Worm (Caenorhabditis elegans): ENCODE measurements around the gene cTel55X.1.

The cTel55X.1 gene

ce11 chrX:17685959-17686358 is 28.8 kb upstream of the cTel55X.1 start:
- TF ChIP-seq unc-39 (tag; optimal IDR thresholded peaks at IDR 0.05) (no peak), blmp-1 (tag; optimal IDR thresholded peaks at IDR 0.05) (peak; percentile 16)

DNA sequence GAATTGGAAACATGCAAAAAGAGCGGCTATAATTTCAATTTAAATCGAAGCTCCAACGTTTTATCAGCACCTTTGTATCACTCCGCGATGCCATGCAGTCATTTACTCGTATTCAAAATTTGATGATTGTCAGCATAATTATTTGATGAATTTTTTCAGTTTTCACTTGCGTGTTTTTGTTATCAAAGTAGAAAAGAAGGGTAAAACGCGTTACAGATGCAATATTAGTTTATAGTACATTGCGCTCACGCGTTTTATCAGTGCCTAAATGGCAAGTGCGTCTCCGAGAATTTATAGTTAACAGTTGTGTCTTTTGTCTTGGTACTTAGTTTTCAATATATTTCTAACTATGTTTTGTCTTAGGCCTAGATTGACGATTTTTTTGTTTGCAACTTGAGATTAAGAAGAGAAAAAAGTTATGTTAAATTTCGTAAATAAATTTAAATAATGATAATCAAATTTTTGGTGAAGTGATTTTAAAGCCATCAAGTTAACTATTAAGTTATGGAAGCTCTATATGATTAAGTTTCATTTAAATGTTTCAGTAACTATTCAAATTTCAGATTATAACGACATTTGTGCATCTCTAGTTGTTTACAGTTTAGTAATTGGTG is 20.0 kb upstream of the cTel55X.1 start, which contains the start of gene cgt-2:
Gene cgt-2 (plus strand): TSS at position 564 of the 614 bp plus-strand sequence.
- TF ChIP-seq sptf-1 (tag; optimal IDR thresholded peaks at IDR 0.05) (no peak), bed-3 (GFP tag; optimal IDR thresholded peaks at IDR 0.05) (no peak), nhr-28 (tag; optimal IDR thresholded peaks at IDR 0.05) (no peak), nhr-12 (tag; optimal IDR thresholded peaks at IDR 0.05) (no peak), elt-3 (tag; optimal IDR thresholded peaks at IDR 0.05) (no peak), unc-120 (tag; optimal IDR thresholded peaks at IDR 0.05; ENCODE audit: poor library complexity, severe bottlenecking) (no peak), ztf-11 (tag; optimal IDR thresholded peaks at IDR 0.05) (no peak), sem-2 (GFP tag; optimal IDR thresholded peaks at IDR 0.05) (no peak), nhr-2 (tag; optimal IDR thresholded peaks at IDR 0.05) (no peak), ces-1 (GFP tag; optimal IDR thresholded peaks at IDR 0.05) (no peak)

DNA sequence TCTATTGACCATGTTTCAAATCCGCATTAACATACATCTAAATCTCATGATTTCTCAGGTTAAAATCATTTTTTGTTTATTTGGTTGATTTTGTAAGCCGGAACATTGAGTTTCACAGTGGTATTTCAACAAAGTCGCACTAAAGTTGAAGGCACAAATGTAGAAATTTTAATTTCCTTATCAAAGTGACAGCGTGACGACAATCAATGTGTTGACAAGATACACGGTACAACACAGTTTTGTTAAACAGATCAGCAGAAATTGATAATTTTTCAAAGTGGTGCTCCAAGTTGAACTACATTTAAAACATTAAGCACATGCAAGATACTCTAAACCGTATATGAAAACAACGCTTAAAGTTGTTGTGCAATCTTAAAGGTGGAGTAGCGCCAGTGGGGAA is 12.2 kb upstream of the cTel55X.1 start:
- TF ChIP-seq nhr-2 (tag; optimal IDR thresholded peaks at IDR 0.05), result no peak
- TF ChIP-seq ces-1 (GFP tag; optimal IDR thresholded peaks at IDR 0.05), result no peak
- TF ChIP-seq unc-62 (GFP tag; optimal IDR thresholded peaks at IDR 0.05), result no peak
- TF ChIP-seq nhr-76 (tag; optimal IDR thresholded peaks at IDR 0.05), result no peak
- no peak for TF ChIP-seq ztf-11 (tag; optimal IDR thresholded peaks at IDR 0.05)
- TF ChIP-seq mls-2 (tag; optimal IDR thresholded peaks at IDR 0.05), result no peak
- no peak for TF ChIP-seq unc-39 (tag; optimal IDR thresholded peaks at IDR 0.05)

DNA sequence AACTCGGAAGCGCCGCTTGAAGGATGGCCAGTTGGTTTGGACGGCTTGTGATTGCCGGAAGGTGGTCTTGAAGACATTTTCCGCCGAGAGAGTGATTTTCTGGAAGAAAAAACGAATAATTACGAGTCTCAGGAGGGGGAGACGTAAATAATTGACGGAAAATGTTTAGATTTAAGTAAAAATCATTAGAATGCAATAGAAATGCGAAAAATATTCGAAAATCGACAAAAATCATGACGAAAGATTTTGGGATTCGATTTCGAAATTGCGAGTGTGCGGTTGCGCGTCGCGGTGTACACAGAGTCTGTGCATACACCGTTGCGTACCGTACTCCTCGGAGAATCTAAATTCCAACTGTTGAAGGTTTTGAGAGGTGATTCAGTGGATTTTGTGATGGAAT is 3.2 kb upstream of the cTel55X.1 start, which contains the start of gene H11L12.1:
Gene H11L12.1 (minus strand): TSS at position 101 of the 400 bp plus-strand sequence.
- TF ChIP-seq nhr-2 (tag; optimal IDR thresholded peaks at IDR 0.05), result no peak
- TF ChIP-seq lin-32 (GFP tag; optimal IDR thresholded peaks at IDR 0.05), result no peak
- no peak for TF ChIP-seq unc-62 (GFP tag; optimal IDR thresholded peaks at IDR 0.05)
- TF ChIP-seq ceh-43 (GFP tag; optimal IDR thresholded peaks at IDR 0.05), result no peak
- TF ChIP-seq ztf-11 (tag; optimal IDR thresholded peaks at IDR 0.05), result no peak
- TF ChIP-seq unc-120 (tag; optimal IDR thresholded peaks at IDR 0.05; ENCODE audit: poor library complexity, severe bottlenecking), result no peak

Measured in whole organism, mixed stage, embryonic.